Fruit fly (Drosophila melanogaster) whole organism, embryonic: ENCODE results near the gene CstF50.
A peak's percentile ranks its signal among the peaks of the same experiment; 100 is the strongest.

Experiments used
- Aef1 ChIP-seq: fragments of 200-800 bp; sonication (Bioruptor generic); IDR thresholded peaks from 3 replicates; pipeline ENCODE4 v1.3.6; 2022; ENCODE audit warnings: missing biosample characterization, missing genetic modification characterization
- C15 ChIP-seq: fragments of 200-800 bp; sonication (Bioruptor generic); IDR thresholded peaks from 3 replicates; pipeline ENCODE4 v1.3.6; 2022; ENCODE audit warnings: missing biosample characterization, missing genetic modification characterization
- CG10209 ChIP-seq: fragments of 200-800 bp; sonication (Bioruptor generic); optimal IDR thresholded peaks from 3 replicates; lab custom pipeline; 2017; ENCODE audit warnings: missing biosample characterization, mild to moderate bottlenecking, missing genetic modification characterization, missing genetic modification reagents
- CG11456 ChIP-seq: fragments of 200-800 bp; sonication (Bioruptor generic); IDR thresholded peaks from 3 replicates; pipeline ENCODE4 v1.3.6; 2022; ENCODE audit warnings: missing biosample characterization, missing genetic modification characterization
- CG1233 ChIP-seq: fragments of 200-800 bp; sonication (Bioruptor generic); optimal IDR thresholded peaks from 4 replicates; lab custom pipeline; 2018; ENCODE audit warnings: missing biosample characterization, mild to moderate bottlenecking, missing genetic modification characterization
- CG12942 ChIP-seq: fragments of 200-800 bp; sonication (Bioruptor generic); optimal IDR thresholded peaks from 3 replicates; lab custom pipeline; 2016; ENCODE audit warnings: missing biosample characterization, missing genetic modification characterization
- CG1792 ChIP-seq: fragments of 200-800 bp; sonication (Bioruptor generic); optimal IDR thresholded peaks from 2 replicates; lab custom pipeline; 2016; ENCODE audit warnings: missing biosample characterization, missing genetic modification characterization
- CG2678 ChIP-seq: fragments of 200-800 bp; sonication (Bioruptor generic); optimal IDR thresholded peaks from 3 replicates; lab custom pipeline; 2019; ENCODE audit warnings: missing biosample characterization, mild to moderate bottlenecking, missing genetic modification characterization, moderate library complexity
- CG2875 ChIP-seq: fragments of 200-800 bp; sonication (Bioruptor generic); optimal IDR thresholded peaks from 2 replicates; lab custom pipeline; 2017; ENCODE audit warnings: missing biosample characterization, mild to moderate bottlenecking, missing genetic modification characterization, missing genetic modification reagents
- CG3281 ChIP-seq: fragments of 200-800 bp; sonication (Bioruptor generic); optimal IDR thresholded peaks from 3 replicates; lab custom pipeline; 2017; ENCODE audit warnings: missing biosample characterization, mild to moderate bottlenecking, missing genetic modification characterization
- CG3847 ChIP-seq: fragments of 200-800 bp; sonication (Bioruptor generic); IDR thresholded peaks from 2 replicates; pipeline ENCODE4 v1.3.6; 2022; ENCODE audit warnings: missing biosample characterization, missing genetic modification characterization
- CG3995 ChIP-seq: fragments of 200-800 bp; sonication (Bioruptor generic); optimal IDR thresholded peaks from 3 replicates; lab custom pipeline; 2016; ENCODE audit warnings: missing biosample characterization, missing genetic modification characterization
- CG4328 ChIP-seq: fragments of 200-800 bp; sonication (Bioruptor generic); optimal IDR thresholded peaks from 3 replicates; lab custom pipeline; 2017; ENCODE audit warnings: missing biosample characterization, missing genetic modification reagents, missing genetic modification characterization
- CG4854 ChIP-seq: fragments of 200-800 bp; sonication (Bioruptor generic); optimal IDR thresholded peaks from 2 replicates; lab custom pipeline; 2016; ENCODE audit warnings: missing biosample characterization, missing genetic modification characterization, inconsistent platforms
- CG8388 ChIP-seq: fragments of 200-800 bp; sonication (Bioruptor generic); optimal IDR thresholded peaks from 2 replicates; lab custom pipeline; 2019; ENCODE audit warnings: missing biosample characterization, mild to moderate bottlenecking, missing genetic modification characterization, moderate library complexity
- CG9727 ChIP-seq: fragments of 200-800 bp; sonication (Bioruptor generic); optimal IDR thresholded peaks from 3 replicates; lab custom pipeline; 2017; ENCODE audit warnings: missing biosample characterization, mild to moderate bottlenecking, missing genetic modification characterization
- CoRest ChIP-seq: fragments of 200-800 bp; sonication (Bioruptor generic); optimal IDR thresholded peaks from 3 replicates; lab custom pipeline; 2018; ENCODE audit warnings: missing biosample characterization, mild to moderate bottlenecking, missing genetic modification characterization, moderate library complexity
- E2f2 ChIP-seq: fragments of 200-800 bp; sonication (Bioruptor generic); IDR thresholded peaks from 2 replicates; pipeline ENCODE4 v1.3.6; 2022; ENCODE audit warnings: missing biosample characterization, missing genetic modification characterization
- GATAe ChIP-seq: fragments of 200-800 bp; sonication (Bioruptor generic); conservative IDR thresholded peaks from 2 replicates; pipeline ENCODE4 v1.3.6; 2022; ENCODE audit warnings: missing biosample characterization, missing genetic modification characterization
- HHEX ChIP-seq: fragments of 200-800 bp; sonication (Bioruptor generic); optimal IDR thresholded peaks from 3 replicates; lab custom pipeline; 2017; ENCODE audit warnings: missing biosample characterization, mild to moderate bottlenecking, missing genetic modification characterization, missing genetic modification reagents
- Hand ChIP-seq: fragments of 200-800 bp; sonication (Bioruptor generic); optimal IDR thresholded peaks from 2 replicates; lab custom pipeline; 2017; ENCODE audit warnings: mild to moderate bottlenecking, missing biosample characterization, missing genetic modification reagents, missing genetic modification characterization
- Hr3 ChIP-seq: fragments of 200-800 bp; sonication (Bioruptor generic); optimal IDR thresholded peaks from 3 replicates; lab custom pipeline; 2016; ENCODE audit warnings: missing biosample characterization, missing genetic modification characterization
- Hr51 ChIP-seq, 2 experiments: fragments of 200-800 bp; sonication (Bioruptor generic); optimal IDR thresholded peaks; 2 replicates in 1 of 2; 3 replicates in 1 of 2; lab custom pipeline; 2016 to 2018; ENCODE audit warnings: missing biosample characterization in 2 of 2, missing genetic modification characterization in 2 of 2, mild to moderate bottlenecking in 1 of 2, moderate library complexity in 1 of 2
- Hsf ChIP-seq: fragments of 200-800 bp; sonication (Bioruptor generic); optimal IDR thresholded peaks from 3 replicates; lab custom pipeline; 2016; ENCODE audit warnings: missing biosample characterization, missing genetic modification characterization
- Jarid2 ChIP-seq: fragments of 200-800 bp; sonication (Bioruptor generic); optimal IDR thresholded peaks from 3 replicates; lab custom pipeline; 2017; ENCODE audit warnings: mild to moderate bottlenecking, missing biosample characterization, missing genetic modification reagents, missing genetic modification characterization
- MTF-1 ChIP-seq: fragments of 200-800 bp; sonication (Bioruptor generic); optimal IDR thresholded peaks from 2 replicates; lab custom pipeline; 2018; ENCODE audit warnings: missing biosample characterization, mild to moderate bottlenecking, missing genetic modification characterization, borderline replicate concordance
- Max ChIP-seq: fragments of 200-800 bp; sonication (Bioruptor generic); optimal IDR thresholded peaks from 2 replicates; lab custom pipeline; 2016; ENCODE audit warnings: missing biosample characterization, mild to moderate bottlenecking, missing genetic modification characterization
- Myb ChIP-seq: fragments of 200-800 bp; sonication (Bioruptor generic); optimal IDR thresholded peaks from 2 replicates; lab custom pipeline; 2016; ENCODE audit warnings: missing biosample characterization, missing genetic modification characterization
- Scr ChIP-seq: fragments of 200-800 bp; sonication (Bioruptor generic); IDR thresholded peaks from 2 replicates; pipeline ENCODE4 v1.3.6; 2022; ENCODE audit warnings: missing biosample characterization, missing genetic modification characterization; ENCODE audit not compliant: partially characterized antibody
- Sin3A ChIP-seq: fragments of >200 bp; optimal IDR thresholded peaks from 2 replicates; lab custom pipeline; 2018
- Sox102F ChIP-seq: fragments of 200-800 bp; sonication (Bioruptor generic); optimal IDR thresholded peaks from 2 replicates; lab custom pipeline; 2018; ENCODE audit warnings: missing biosample characterization, mild to moderate bottlenecking, missing genetic modification characterization, moderate library complexity
- Xrp1 ChIP-seq: fragments of 200-800 bp; sonication (Bioruptor generic); IDR thresholded peaks from 2 replicates; pipeline ENCODE4 v1.3.6; 2022; ENCODE audit warnings: missing biosample characterization, missing genetic modification characterization
- ara ChIP-seq: fragments of 200-800 bp; sonication (Bioruptor generic); IDR thresholded peaks from 2 replicates; pipeline ENCODE4 v1.3.6; 2022; ENCODE audit warnings: missing biosample characterization, missing genetic modification characterization
- caup ChIP-seq: fragments of 200-800 bp; sonication (Bioruptor generic); optimal IDR thresholded peaks from 3 replicates; lab custom pipeline; 2017; ENCODE audit warnings: missing biosample characterization, mild to moderate bottlenecking, missing genetic modification characterization, moderate library complexity; ENCODE audit not compliant: severe bottlenecking
- crc ChIP-seq: fragments of 200-800 bp; sonication (Bioruptor generic); optimal IDR thresholded peaks from 2 replicates; lab custom pipeline; 2016; ENCODE audit warnings: missing biosample characterization, missing genetic modification characterization
- dimm ChIP-seq: fragments of 200-800 bp; sonication (Bioruptor generic); IDR thresholded peaks from 2 replicates; pipeline ENCODE4 v1.3.6; 2022; ENCODE audit warnings: missing biosample characterization, missing genetic modification characterization
- ems ChIP-seq: fragments of 200-800 bp; sonication (Bioruptor generic); optimal IDR thresholded peaks from 3 replicates; lab custom pipeline; 2016; ENCODE audit warnings: missing biosample characterization, missing genetic modification characterization
- fd3F ChIP-seq: fragments of 200-800 bp; sonication (Bioruptor generic); optimal IDR thresholded peaks from 2 replicates; lab custom pipeline; 2018; ENCODE audit warnings: missing biosample characterization, mild to moderate bottlenecking, missing genetic modification characterization, moderate library complexity
- jigr1 ChIP-seq: fragments of 200-800 bp; sonication (Bioruptor generic); IDR thresholded peaks from 3 replicates; pipeline ENCODE4 v1.3.6; 2022; ENCODE audit warnings: missing biosample characterization, missing genetic modification characterization
- lov ChIP-seq, 2 experiments: fragments of 200-800 bp in 1 of 2; fragments of >200 bp in 1 of 2; sonication (Bioruptor generic) in 1 of 2; IDR thresholded peaks in 1 of 2; optimal IDR thresholded peaks in 1 of 2; 2 replicates in 1 of 2; 3 replicates in 1 of 2; pipeline versions ENCODE4 v1.3.6 to Lab custom; 2017 to 2022; ENCODE audit warnings: missing biosample characterization in 1 of 2, missing genetic modification characterization in 1 of 2
- luna ChIP-seq: fragments of 200-800 bp; sonication (Bioruptor generic); optimal IDR thresholded peaks from 2 replicates; lab custom pipeline; 2016; ENCODE audit warnings: missing biosample characterization, missing genetic modification characterization
- nerfin-1 ChIP-seq: fragments of 200-800 bp; sonication (Bioruptor generic); optimal IDR thresholded peaks from 3 replicates; lab custom pipeline; 2019; ENCODE audit warnings: missing biosample characterization, mild to moderate bottlenecking, missing genetic modification characterization, moderate library complexity
- otp ChIP-seq: fragments of 200-800 bp; sonication (Bioruptor generic); IDR thresholded peaks from 3 replicates; pipeline ENCODE4, ENCODE4 v1.3.6; 2022; ENCODE audit warnings: missing biosample characterization, missing genetic modification characterization
- scrt ChIP-seq: fragments of 200-800 bp; sonication (Bioruptor generic); optimal IDR thresholded peaks from 2 replicates; lab custom pipeline; 2018; ENCODE audit warnings: missing biosample characterization, mild to moderate bottlenecking, missing genetic modification characterization, moderate library complexity
- slbo ChIP-seq: fragments of 200-800 bp; sonication (Bioruptor generic); IDR thresholded peaks from 2 replicates; pipeline ENCODE4 v1.3.6; 2022; ENCODE audit warnings: missing biosample characterization, missing genetic modification characterization
- slp2 ChIP-seq: fragments of 200-800 bp; sonication (Bioruptor generic); optimal IDR thresholded peaks from 2 replicates; lab custom pipeline; 2016; ENCODE audit warnings: missing biosample characterization, missing genetic modification characterization
- wdn ChIP-seq: fragments of 200-800 bp; sonication (Bioruptor generic); IDR thresholded peaks from 2 replicates; pipeline ENCODE4 v1.3.6; 2022; ENCODE audit warnings: missing biosample characterization, missing genetic modification characterization
- zen2 ChIP-seq: fragments of 200-800 bp; sonication (Bioruptor generic); IDR thresholded peaks from 3 replicates; pipeline ENCODE4 v1.3.6; 2022; ENCODE audit warnings: missing biosample characterization, missing genetic modification characterization; ENCODE audit not compliant: partially characterized antibody

The CstF50 gene

DNA sequence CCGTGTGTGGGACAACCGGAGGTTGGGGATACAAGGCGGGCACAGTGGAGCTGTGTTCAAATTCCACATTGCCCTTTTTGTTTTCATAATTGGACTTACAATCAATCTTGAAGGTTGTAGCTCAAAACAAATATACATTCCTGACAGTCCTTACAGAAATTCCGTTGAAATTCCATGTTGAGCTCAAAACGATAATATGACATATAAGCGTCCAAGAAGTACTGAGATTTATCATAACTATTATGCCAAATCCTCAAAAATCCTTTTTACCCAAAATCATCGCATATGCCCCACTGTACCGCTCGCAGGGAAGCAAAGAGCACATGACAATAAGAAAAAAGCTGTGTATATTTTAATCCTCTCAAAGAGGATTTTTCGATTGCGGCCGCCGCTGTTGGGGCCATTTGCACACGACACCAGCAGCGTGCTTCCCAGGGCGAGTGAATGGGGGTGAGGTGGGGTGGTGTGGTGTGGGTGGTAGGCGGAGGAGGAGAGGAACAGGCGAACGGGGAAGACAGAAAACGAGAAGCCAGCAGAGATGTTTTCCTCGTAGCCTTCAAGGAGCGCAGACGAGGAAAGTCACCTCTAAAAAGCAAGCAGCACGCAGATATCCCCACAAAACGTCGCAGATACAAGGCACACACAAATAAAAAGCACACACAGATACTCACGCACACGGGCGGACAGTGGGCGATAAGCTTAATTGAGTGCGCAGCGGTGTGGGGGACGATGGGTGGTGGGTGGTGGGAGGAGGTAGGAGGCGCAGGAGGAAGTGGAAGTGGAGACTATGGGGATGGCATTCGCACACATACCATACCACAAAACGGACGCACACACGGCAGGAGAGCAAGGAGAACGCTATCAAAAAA, 19.2 kb downstream of the CstF50 start (continued):
- no peak for TF ChIP-seq zen2 (GFP tag; lab: Robert Waterston, UW)
- peak; percentile 29; the same call in 1 of the 2 replicates for TF ChIP-seq ara (GFP tag; lab: Robert Waterston, UW)
- peak; percentile 37 for TF ChIP-seq Hand (GFP tag; lab: Kevin White, UChicago)
- TF ChIP-seq fd3F = peak; percentile 56
- no peak for TF ChIP-seq CG3995 (GFP tag; lab: Kevin White, UChicago)
- no peak for TF ChIP-seq lov (optimal IDR thresholded peaks at IDR 0.05; lab: Kevin White, UChicago)
- no peak for TF ChIP-seq lov (GFP tag; IDR thresholded peaks at IDR 0.05; lab: Robert Waterston, UW)
- peak; percentile 70 for TF ChIP-seq CG3281
- no peak for TF ChIP-seq CG4328 (GFP tag; lab: Kevin White, UChicago)
- no peak for TF ChIP-seq CG11456 (GFP tag; lab: Robert Waterston, UW)
- TF ChIP-seq E2f2 (GFP tag; lab: Robert Waterston, UW) = peak; percentile 43; the same call in 1 of the 2 replicates
- TF ChIP-seq slp2 = peak; percentile 1
- TF ChIP-seq CG10209 (GFP tag; lab: Kevin White, UChicago) = peak; percentile 74
- TF ChIP-seq CG12942 (GFP tag; lab: Kevin White, UChicago) = peak; percentile 36
- TF ChIP-seq C15 = no peak
- TF ChIP-seq otp = no peak
- TF ChIP-seq crc (GFP tag; lab: Kevin White, UChicago) = peak; percentile 24
- TF ChIP-seq Jarid2 = peak; percentile 15
- peak; percentile 11 for TF ChIP-seq nerfin-1 (tag; lab: Kevin White, UChicago)
- TF ChIP-seq CG8388 = peak; percentile 43
- no peak for TF ChIP-seq GATAe (GFP tag; lab: Robert Waterston, UW)
- TF ChIP-seq Scr = no peak
- TF ChIP-seq Xrp1 (GFP tag; lab: Robert Waterston, UW) = peak; percentile 64
- peak; percentile 67 for TF ChIP-seq CG9727 (GFP tag; lab: Kevin White, UChicago)
- peak; percentile 63 for TF ChIP-seq Hsf (GFP tag; lab: Kevin White, UChicago)
- TF ChIP-seq luna = no peak
- no peak for TF ChIP-seq Sin3A (lab: Kevin White, UChicago)
- peak; percentile 13 for TF ChIP-seq scrt
- peak; percentile 99 for TF ChIP-seq MTF-1 (GFP tag; lab: Kevin White, UChicago)
- TF ChIP-seq Myb = peak; percentile 44
- peak; percentile 78 for TF ChIP-seq CG2678 (tag; lab: Kevin White, UChicago)
- TF ChIP-seq jigr1 (GFP tag; lab: Robert Waterston, UW) = peak; percentile 43; the same call in 2 of the 3 replicates
- TF ChIP-seq CG1233 (GFP tag; lab: Kevin White, UChicago) = peak; percentile 41
- no peak for TF ChIP-seq dimm
- peak; percentile 36 for TF ChIP-seq CG2875
- peak; percentile 68 for TF ChIP-seq Sox102F (GFP tag; lab: Kevin White, UChicago)
- peak; percentile 67 for TF ChIP-seq slbo (GFP tag; lab: Robert Waterston, UW)
- TF ChIP-seq Hr3 (GFP tag; lab: Kevin White, UChicago) = peak; percentile 6
- TF ChIP-seq CG1792 (GFP tag; lab: Kevin White, UChicago) = peak; percentile 57
- peak; percentile 61 for TF ChIP-seq Aef1 (GFP tag; lab: Robert Waterston, UW)
- TF ChIP-seq CoRest (tag; lab: Kevin White, UChicago) = peak; percentile 74
- TF ChIP-seq Max (GFP tag; lab: Kevin White, UChicago) = peak; percentile 36
- peak; percentile 43; the same call in 1 of the 2 replicates for TF ChIP-seq CG3847 (GFP tag; lab: Robert Waterston, UW)
- peak; percentile 63 for TF ChIP-seq HHEX (GFP tag; lab: Kevin White, UChicago)
- TF ChIP-seq Hr51 (GFP tag; optimal IDR thresholded peaks at IDR 0.05; lab: Kevin White, UChicago) = peak; percentile 26 to 79
- TF ChIP-seq wdn = 0 out of 2 replicates have a peak, but pooled peaks have one; percentile 58
- TF ChIP-seq caup (GFP tag; lab: Kevin White, UChicago) = peak; percentile 38
- TF ChIP-seq CG4854 (GFP tag; lab: Kevin White, UChicago) = no peak
- TF ChIP-seq ems (GFP tag; lab: Kevin White, UChicago) = peak; percentile 52
